Fruit fly (Drosophila melanogaster) whole organism, embryonic: ENCODE measurements around the gene CG46309.

ENCODE experiments used
- Awh ChIP-seq: fragments of 200-800 bp; sonication (Bioruptor generic); IDR thresholded peaks from 2 replicates; pipeline ENCODE4, ENCODE4 v1.3.6; 2022; ENCODE audit warnings: missing biosample characterization, missing genetic modification characterization
- CG11456 ChIP-seq: fragments of 200-800 bp; sonication (Bioruptor generic); IDR thresholded peaks from 3 replicates; pipeline ENCODE4 v1.3.6; 2022; ENCODE audit warnings: missing biosample characterization, missing genetic modification characterization
- CG12219 ChIP-seq: fragments of 200-800 bp; sonication (Bioruptor generic); optimal IDR thresholded peaks from 3 replicates; lab custom pipeline; 2018; ENCODE audit warnings: missing biosample characterization, mild to moderate bottlenecking, missing genetic modification characterization
- CG13123 ChIP-seq: fragments of 200-800 bp; sonication (Bioruptor generic); optimal IDR thresholded peaks from 2 replicates; lab custom pipeline; 2016; ENCODE audit warnings: missing biosample characterization, missing genetic modification characterization
- CG13624 ChIP-seq: fragments of 200-800 bp; sonication (Bioruptor generic); optimal IDR thresholded peaks from 2 replicates; lab custom pipeline; 2016; ENCODE audit warnings: missing biosample characterization, missing genetic modification characterization
- CG14014 ChIP-seq: fragments of 200-800 bp; sonication (Bioruptor generic); IDR thresholded peaks from 2 replicates; pipeline ENCODE4 v1.3.6; 2022; ENCODE audit warnings: missing biosample characterization, missing genetic modification characterization
- CG15011 ChIP-seq: fragments of 200-800 bp; sonication (Bioruptor generic); optimal IDR thresholded peaks from 3 replicates; lab custom pipeline; 2018; ENCODE audit warnings: missing biosample characterization, mild to moderate bottlenecking, missing genetic modification characterization
- CG15601 ChIP-seq: fragments of 200-800 bp; sonication (Bioruptor generic); optimal IDR thresholded peaks from 3 replicates; lab custom pipeline; 2019; ENCODE audit warnings: missing biosample characterization, mild to moderate bottlenecking, missing genetic modification characterization, moderate library complexity
- CG3281 ChIP-seq: fragments of 200-800 bp; sonication (Bioruptor generic); optimal IDR thresholded peaks from 3 replicates; lab custom pipeline; 2017; ENCODE audit warnings: missing biosample characterization, mild to moderate bottlenecking, missing genetic modification characterization
- CG3726 ChIP-seq: fragments of 200-800 bp; sonication (Bioruptor generic); IDR thresholded peaks from 3 replicates; pipeline ENCODE4, ENCODE4 v1.3.6; 2022; ENCODE audit warnings: missing biosample characterization, missing genetic modification characterization
- CG3995 ChIP-seq: fragments of 200-800 bp; sonication (Bioruptor generic); optimal IDR thresholded peaks from 3 replicates; lab custom pipeline; 2016; ENCODE audit warnings: missing biosample characterization, missing genetic modification characterization
- CG42726 ChIP-seq: fragments of 200-800 bp; sonication (Bioruptor generic); IDR thresholded peaks from 2 replicates; pipeline ENCODE4 v1.3.6; 2022; ENCODE audit warnings: missing biosample characterization, missing genetic modification characterization; ENCODE audit not compliant: partially characterized antibody
- CG4360 ChIP-seq: fragments of 200-800 bp; sonication (Bioruptor generic); IDR thresholded peaks from 2 replicates; pipeline ENCODE4 v1.3.6; 2022; ENCODE audit warnings: missing biosample characterization, missing genetic modification characterization
- CG4820 ChIP-seq: fragments of 200-800 bp; sonication (Bioruptor generic); optimal IDR thresholded peaks from 3 replicates; lab custom pipeline; 2016; ENCODE audit warnings: missing biosample characterization, missing genetic modification characterization
- CG5245 ChIP-seq: fragments of 200-800 bp; sonication (Bioruptor generic); optimal IDR thresholded peaks from 3 replicates; lab custom pipeline; 2016; ENCODE audit warnings: missing biosample characterization, missing genetic modification characterization
- CG7839 ChIP-seq: fragments of 200-800 bp; sonication (Bioruptor generic); optimal IDR thresholded peaks from 3 replicates; lab custom pipeline; 2018; ENCODE audit warnings: missing biosample characterization, mild to moderate bottlenecking, missing genetic modification characterization, moderate library complexity
- CG9215 ChIP-seq: fragments of 200-800 bp; sonication (Bioruptor generic); IDR thresholded peaks from 2 replicates; pipeline ENCODE4 v1.3.6; 2022; ENCODE audit warnings: missing biosample characterization, missing genetic modification characterization
- CG9609 ChIP-seq: fragments of 200-800 bp; sonication (Bioruptor generic); optimal IDR thresholded peaks from 3 replicates; lab custom pipeline; 2016; ENCODE audit warnings: missing biosample characterization, missing genetic modification characterization
- CG9727 ChIP-seq: fragments of 200-800 bp; sonication (Bioruptor generic); optimal IDR thresholded peaks from 3 replicates; lab custom pipeline; 2017; ENCODE audit warnings: missing biosample characterization, mild to moderate bottlenecking, missing genetic modification characterization
- Dref ChIP-seq: fragments of 200-800 bp; sonication (Bioruptor generic); IDR thresholded peaks from 2 replicates; pipeline ENCODE4 v1.3.6; 2022; ENCODE audit warnings: missing biosample characterization, missing genetic modification characterization
- Eip74EF ChIP-seq, 2 experiments: fragments of 200-800 bp in 1 of 2; fragments of >200 bp in 1 of 2; sonication (Bioruptor generic) in 1 of 2; optimal IDR thresholded peaks; 2 replicates each; lab custom pipeline; 2017 to 2019; ENCODE audit warnings: missing biosample characterization in 2 of 2, missing genetic modification characterization in 2 of 2, mild to moderate bottlenecking in 1 of 2, moderate library complexity in 1 of 2
- Ets65A ChIP-seq: fragments of 200-800 bp; sonication (Bioruptor generic); peaks from one replicate; lab custom pipeline; 2016; ENCODE audit warnings: missing biosample characterization, missing genetic modification characterization
- HLH54F ChIP-seq: fragments of 200-800 bp; sonication (Bioruptor generic); optimal IDR thresholded peaks from 3 replicates; lab custom pipeline; 2016; ENCODE audit warnings: missing biosample characterization, missing genetic modification characterization
- HmgZ ChIP-seq: fragments of 200-800 bp; sonication (Bioruptor generic); optimal IDR thresholded peaks from 2 replicates; lab custom pipeline; 2018; ENCODE audit warnings: missing biosample characterization, mild to moderate bottlenecking, missing genetic modification characterization
- Hr78 ChIP-seq, 2 experiments: fragments of 200-800 bp in 1 of 2; fragments of >200 bp in 1 of 2; sonication (Bioruptor generic) in 1 of 2; optimal IDR thresholded peaks; 2 replicates each; lab custom pipeline; 2017 to 2019; ENCODE audit warnings: missing biosample characterization in 2 of 2, missing genetic modification characterization in 2 of 2, mild to moderate bottlenecking in 1 of 2, moderate library complexity in 1 of 2
- MESR4 ChIP-seq: fragments of 200-800 bp; sonication (Bioruptor generic); optimal IDR thresholded peaks from 2 replicates; lab custom pipeline; 2018; ENCODE audit warnings: missing biosample characterization, mild to moderate bottlenecking, missing genetic modification characterization, moderate library complexity
- NC2α ChIP-seq: fragments of 200-800 bp; sonication (Bioruptor generic); optimal IDR thresholded peaks from 2 replicates; lab custom pipeline; 2016; ENCODE audit warnings: missing biosample characterization, missing genetic modification characterization
- NK7.1 ChIP-seq: fragments of 200-800 bp; sonication (Bioruptor generic); optimal IDR thresholded peaks from 3 replicates; lab custom pipeline; 2016; ENCODE audit warnings: missing biosample characterization, missing genetic modification characterization
- Ssrp ChIP-seq: fragments of 200-800 bp; sonication (Bioruptor generic); optimal IDR thresholded peaks from 2 replicates; lab custom pipeline; 2018; ENCODE audit warnings: missing biosample characterization, mild to moderate bottlenecking, missing genetic modification characterization, moderate library complexity
- YL-1 ChIP-seq: fragments of 200-800 bp; sonication (Bioruptor generic); optimal IDR thresholded peaks from 3 replicates; lab custom pipeline; 2017; ENCODE audit warnings: missing biosample characterization, mild to moderate bottlenecking, missing genetic modification characterization
- cas ChIP-seq: fragments of 200-800 bp; sonication (Bioruptor generic); IDR thresholded peaks from 2 replicates; pipeline ENCODE4 v1.3.6; 2022; ENCODE audit warnings: missing biosample characterization, missing genetic modification characterization
- croc ChIP-seq: fragments of 200-800 bp; sonication (Bioruptor generic); conservative IDR thresholded peaks from 3 replicates; pipeline ENCODE4 v1.3.6; 2022; ENCODE audit warnings: missing biosample characterization, missing genetic modification characterization
- crp ChIP-seq, 2 experiments: fragments of 200-800 bp; sonication (Bioruptor generic); optimal IDR thresholded peaks; 2 replicates in 1 of 2; 3 replicates in 1 of 2; lab custom pipeline; 2017; ENCODE audit warnings: missing biosample characterization in 2 of 2, missing genetic modification characterization in 2 of 2, mild to moderate bottlenecking in 1 of 2, moderate library complexity in 1 of 2
- danr ChIP-seq: fragments of 200-800 bp; sonication (Bioruptor generic); IDR thresholded peaks from 2 replicates; pipeline ENCODE4 v1.3.6; 2022; ENCODE audit warnings: missing biosample characterization, missing genetic modification characterization
- dimm ChIP-seq: fragments of 200-800 bp; sonication (Bioruptor generic); IDR thresholded peaks from 2 replicates; pipeline ENCODE4 v1.3.6; 2022; ENCODE audit warnings: missing biosample characterization, missing genetic modification characterization
- dm ChIP-seq: fragments of 200-800 bp; sonication (Bioruptor generic); optimal IDR thresholded peaks from 3 replicates; lab custom pipeline; 2016; ENCODE audit warnings: missing biosample characterization, missing genetic modification characterization
- hbn ChIP-seq: fragments of 200-800 bp; sonication (Bioruptor generic); IDR thresholded peaks from 2 replicates; pipeline ENCODE4 v1.3.6; 2022; ENCODE audit warnings: missing biosample characterization, missing genetic modification characterization; ENCODE audit not compliant: partially characterized antibody
- hth ChIP-seq: fragments of >200 bp; optimal IDR thresholded peaks from 2 replicates; lab custom pipeline; 2017; ENCODE audit warnings: inconsistent platforms
- jigr1 ChIP-seq: fragments of 200-800 bp; sonication (Bioruptor generic); IDR thresholded peaks from 3 replicates; pipeline ENCODE4 v1.3.6; 2022; ENCODE audit warnings: missing biosample characterization, missing genetic modification characterization
- kah ChIP-seq: fragments of 200-800 bp; sonication (Bioruptor generic); optimal IDR thresholded peaks from 2 replicates; lab custom pipeline; 2018; ENCODE audit warnings: missing biosample characterization, mild to moderate bottlenecking, missing genetic modification characterization
- lab ChIP-seq: fragments of 200-800 bp; sonication (Bioruptor generic); optimal IDR thresholded peaks from 3 replicates; lab custom pipeline; 2017; ENCODE audit warnings: missing biosample characterization, missing genetic modification characterization, mild to moderate bottlenecking, moderate library complexity, missing genetic modification reagents
- nmo ChIP-seq: fragments of 200-800 bp; sonication (Bioruptor generic); optimal IDR thresholded peaks from 2 replicates; lab custom pipeline; 2018; ENCODE audit warnings: missing biosample characterization, mild to moderate bottlenecking, missing genetic modification characterization, moderate library complexity
- nom ChIP-seq: fragments of 200-800 bp; sonication (Bioruptor generic); optimal IDR thresholded peaks from 2 replicates; lab custom pipeline; 2017; ENCODE audit warnings: missing biosample characterization, missing genetic modification characterization, mild to moderate bottlenecking, moderate library complexity, missing genetic modification reagents
- org-1 ChIP-seq: fragments of 200-800 bp; sonication (Bioruptor generic); optimal IDR thresholded peaks from 2 replicates; lab custom pipeline; 2017; ENCODE audit warnings: missing biosample characterization, missing genetic modification characterization
- pfk ChIP-seq: fragments of 200-800 bp; sonication (Bioruptor generic); optimal IDR thresholded peaks from 2 replicates; lab custom pipeline; 2018; ENCODE audit warnings: missing biosample characterization, mild to moderate bottlenecking, missing genetic modification characterization, moderate library complexity
- schlank ChIP-seq: fragments of 200-800 bp; sonication (Bioruptor generic); optimal IDR thresholded peaks from 2 replicates; lab custom pipeline; 2018; ENCODE audit warnings: missing biosample characterization, mild to moderate bottlenecking, missing genetic modification characterization
- usp ChIP-seq: fragments of >200 bp; optimal IDR thresholded peaks from 2 replicates; lab custom pipeline; 2017; ENCODE audit warnings: missing biosample characterization, missing genetic modification characterization
- yki ChIP-seq: fragments of >200 bp; optimal IDR thresholded peaks from 3 replicates; lab custom pipeline; 2018
- zfh1 ChIP-seq: fragments of 200-800 bp; sonication (Bioruptor generic); IDR thresholded peaks from 3 replicates; pipeline ENCODE4 v1.3.6; 2022; ENCODE audit warnings: missing biosample characterization, missing genetic modification characterization

CG46309 gene

dm6 chr2L:16299466-16300311 is 48.1 kb upstream of the CG46309 start, which contains the start of the genes heix and CG17328 (continued):
- TF ChIP-seq Hr78 (GFP tag; optimal IDR thresholded peaks at IDR 0.05; lab: Kevin White, UChicago): no peak
- TF ChIP-seq Ets65A (GFP tag; lab: Kevin White, UChicago): no peak
- no peak for TF ChIP-seq CG3726
- TF ChIP-seq org-1: peak; percentile 20
- peak; percentile 57 for TF ChIP-seq schlank (tag; lab: Kevin White, UChicago)
- peak; percentile 44 for TF ChIP-seq CG12219 (GFP tag; lab: Kevin White, UChicago)
- TF ChIP-seq CG9727 (GFP tag; lab: Kevin White, UChicago): peak; percentile 77
- TF ChIP-seq CG13624: peak; percentile 60
- peak; percentile 65; the same call in 1 of the 3 replicates for TF ChIP-seq CG11456 (GFP tag; lab: Robert Waterston, UW)
- peak; percentile 81 for TF ChIP-seq nmo (GFP tag; lab: Kevin White, UChicago)
- TF ChIP-seq pfk (GFP tag; lab: Kevin White, UChicago): no peak
- peak; percentile 72 for TF ChIP-seq CG9215 (GFP tag; lab: Robert Waterston, UW)
- peak; percentile 25; the same call in 1 of the 2 replicates for TF ChIP-seq hbn (GFP tag; lab: Robert Waterston, UW)
- no peak for TF ChIP-seq cas
- TF ChIP-seq yki (lab: Kevin White, UChicago): no peak
- TF ChIP-seq Eip74EF (GFP tag; optimal IDR thresholded peaks at IDR 0.05; lab: Kevin White, UChicago): no peak
- TF ChIP-seq kah (GFP tag; lab: Kevin White, UChicago): peak; percentile 93
- peak; percentile 27 for TF ChIP-seq NC2α (GFP tag; lab: Kevin White, UChicago)
- TF ChIP-seq CG15601 (tag; lab: Kevin White, UChicago): peak; percentile 57
- TF ChIP-seq CG4820: peak; percentile 67
- TF ChIP-seq CG5245 (GFP tag; lab: Kevin White, UChicago): no peak
- peak; percentile 74 for TF ChIP-seq zfh1 (GFP tag; lab: Robert Waterston, UW)
- peak; percentile 78 for TF ChIP-seq CG14014
- TF ChIP-seq HmgZ (tag; lab: Kevin White, UChicago): peak; percentile 30
- peak; percentile 29; the same call in 1 of the 3 replicates for TF ChIP-seq croc
- peak; percentile 61 for TF ChIP-seq CG3995
- peak; percentile 66 for TF ChIP-seq Ssrp
- peak; percentile 53 for TF ChIP-seq CG9609
- TF ChIP-seq danr (GFP tag; lab: Robert Waterston, UW): 0 out of 2 replicates have a peak, but pooled peaks have one; percentile 18
- peak; percentile 7 for TF ChIP-seq CG13123 (GFP tag; lab: Kevin White, UChicago)
- TF ChIP-seq NK7.1: peak; percentile 30
- no peak for TF ChIP-seq lab (GFP tag; lab: Kevin White, UChicago)
- TF ChIP-seq YL-1 (GFP tag; lab: Kevin White, UChicago): peak; percentile 85
- TF ChIP-seq Dref: no peak
- peak; percentile 72 for TF ChIP-seq CG3281 (GFP tag; lab: Kevin White, UChicago)
- TF ChIP-seq CG15011: no peak
- no peak for TF ChIP-seq dimm
- 0 out of 2 replicates have a peak, but pooled peaks have one; percentile 12 for TF ChIP-seq Awh (GFP tag; lab: Robert Waterston, UW)
- peak; percentile 78 for TF ChIP-seq CG7839 (tag; lab: Kevin White, UChicago)
- TF ChIP-seq CG4360 (GFP tag; lab: Robert Waterston, UW): no peak
- TF ChIP-seq HLH54F: peak; percentile 73
- TF ChIP-seq dm (GFP tag; lab: Kevin White, UChicago): peak; percentile 26
- TF ChIP-seq hth (lab: Kevin White, UChicago): no peak
- 0 out of 3 replicates have a peak, but pooled peaks have one; percentile 38 for TF ChIP-seq jigr1 (GFP tag; lab: Robert Waterston, UW)
- TF ChIP-seq crp (GFP tag; optimal IDR thresholded peaks at IDR 0.05; lab: Kevin White, UChicago): peak; percentile 37 to 94
- TF ChIP-seq CG42726 (GFP tag; lab: Robert Waterston, UW): 0 out of 2 replicates have a peak, but pooled peaks have one; percentile 30
- TF ChIP-seq nom (GFP tag; lab: Kevin White, UChicago): peak; percentile 25
- TF ChIP-seq usp (GFP tag; lab: Kevin White, UChicago): no peak
- TF ChIP-seq MESR4 (GFP tag; lab: Kevin White, UChicago): peak; percentile 83
